Fruit fly (Drosophila melanogaster) whole organism, embryonic: ENCODE measurements around the gene sau.
A peak's percentile ranks its signal among the peaks of the same experiment; 100 is the strongest.

Experiments used
- Adf1 ChIP-seq: fragments of 200-800 bp; sonication (Bioruptor generic); IDR thresholded peaks from 2 replicates; pipeline ENCODE4 v1.3.6; 2022; ENCODE audit warnings: missing biosample characterization, missing genetic modification characterization
- Atf3 ChIP-seq: fragments of 200-800 bp; sonication (Bioruptor generic); optimal IDR thresholded peaks from 3 replicates; lab custom pipeline; 2016; ENCODE audit warnings: missing biosample characterization, missing genetic modification characterization
- Atf6 ChIP-seq: fragments of 200-800 bp; sonication (Bioruptor generic); IDR thresholded peaks from 2 replicates; pipeline ENCODE4 v1.3.6; 2022; ENCODE audit warnings: missing biosample characterization, missing genetic modification characterization
- B-H1 ChIP-seq: fragments of 200-800 bp; sonication (Bioruptor generic); IDR thresholded peaks from 3 replicates; pipeline ENCODE4 v1.3.6; 2022; ENCODE audit warnings: missing biosample characterization, missing genetic modification characterization
- Bgb ChIP-seq: fragments of 200-800 bp; sonication (Bioruptor generic); IDR thresholded peaks from 2 replicates; pipeline ENCODE4 v1.3.6; 2022; ENCODE audit warnings: missing biosample characterization, missing genetic modification characterization; ENCODE audit not compliant: partially characterized antibody
- Blimp-1 ChIP-seq: fragments of 200-800 bp; sonication (Bioruptor generic); optimal IDR thresholded peaks from 3 replicates; lab custom pipeline; 2018; ENCODE audit warnings: missing biosample characterization, missing genetic modification characterization, mild to moderate bottlenecking, moderate library complexity, missing genetic modification reagents
- Bteb2 ChIP-seq: fragments of 200-800 bp; sonication (Bioruptor generic); optimal IDR thresholded peaks from 2 replicates; lab custom pipeline; 2016; ENCODE audit warnings: missing biosample characterization, missing genetic modification characterization
- CG10979 ChIP-seq: fragments of 200-800 bp; sonication (Bioruptor generic); optimal IDR thresholded peaks from 2 replicates; lab custom pipeline; 2018; ENCODE audit warnings: missing biosample characterization, mild to moderate bottlenecking, missing genetic modification characterization, moderate library complexity
- CG11723 ChIP-seq: fragments of 200-800 bp; sonication (Bioruptor generic); optimal IDR thresholded peaks from 2 replicates; lab custom pipeline; 2017; ENCODE audit warnings: missing biosample characterization, mild to moderate bottlenecking, missing genetic modification characterization
- CG12299 ChIP-seq: fragments of 200-800 bp; sonication (Bioruptor generic); optimal IDR thresholded peaks from 2 replicates; lab custom pipeline; 2018; ENCODE audit warnings: missing biosample characterization, mild to moderate bottlenecking, missing genetic modification characterization
- CG17361 ChIP-seq: fragments of 200-800 bp; sonication (Bioruptor generic); IDR thresholded peaks from 3 replicates; pipeline ENCODE4 v1.3.6; 2022; ENCODE audit warnings: missing biosample characterization, missing genetic modification characterization
- CG17385 ChIP-seq: fragments of 200-800 bp; sonication (Bioruptor generic); optimal IDR thresholded peaks from 3 replicates; lab custom pipeline; 2018; ENCODE audit warnings: missing biosample characterization, mild to moderate bottlenecking, missing genetic modification characterization
- CG18011 ChIP-seq: fragments of 200-800 bp; sonication (Bioruptor generic); optimal IDR thresholded peaks from 2 replicates; lab custom pipeline; 2017; ENCODE audit warnings: missing biosample characterization, missing genetic modification characterization, mild to moderate bottlenecking, moderate library complexity, missing genotype
- CG3281 ChIP-seq: fragments of 200-800 bp; sonication (Bioruptor generic); optimal IDR thresholded peaks from 3 replicates; lab custom pipeline; 2017; ENCODE audit warnings: missing biosample characterization, mild to moderate bottlenecking, missing genetic modification characterization
- CG3847 ChIP-seq: fragments of 200-800 bp; sonication (Bioruptor generic); IDR thresholded peaks from 2 replicates; pipeline ENCODE4 v1.3.6; 2022; ENCODE audit warnings: missing biosample characterization, missing genetic modification characterization
- CG6254 ChIP-seq: fragments of 200-800 bp; sonication (Bioruptor generic); optimal IDR thresholded peaks from 3 replicates; lab custom pipeline; 2017; ENCODE audit warnings: mild to moderate bottlenecking, missing biosample characterization, missing genetic modification reagents, missing genetic modification characterization
- CG7556 ChIP-seq: fragments of 200-800 bp; sonication (Bioruptor generic); optimal IDR thresholded peaks from 2 replicates; lab custom pipeline; 2017; ENCODE audit warnings: missing biosample characterization, mild to moderate bottlenecking, missing genetic modification characterization
- CG9876 ChIP-seq: fragments of 200-800 bp; sonication (Bioruptor generic); optimal IDR thresholded peaks from 2 replicates; lab custom pipeline; 2016; ENCODE audit warnings: missing biosample characterization, missing genetic modification characterization
- Deaf1 ChIP-seq: fragments of 200-800 bp; optimal IDR thresholded peaks from 3 replicates; lab custom pipeline; 2019; ENCODE audit warnings: missing biosample characterization, mild to moderate bottlenecking, missing genetic modification characterization, moderate library complexity
- Ets65A ChIP-seq: fragments of 200-800 bp; sonication (Bioruptor generic); peaks from one replicate; lab custom pipeline; 2016; ENCODE audit warnings: missing biosample characterization, missing genetic modification characterization
- HLHmδ ChIP-seq: fragments of 200-800 bp; sonication (Bioruptor generic); optimal IDR thresholded peaks from 2 replicates; lab custom pipeline; 2018; ENCODE audit warnings: missing biosample characterization, mild to moderate bottlenecking, missing genetic modification characterization, moderate library complexity
- Mrtf ChIP-seq: fragments of 200-800 bp; sonication (Bioruptor generic); IDR thresholded peaks from 3 replicates; pipeline ENCODE4 v1.3.6; 2022; ENCODE audit warnings: missing biosample characterization, missing genetic modification characterization
- Neu2 ChIP-seq: fragments of 200-800 bp; sonication (Bioruptor generic); optimal IDR thresholded peaks from 3 replicates; lab custom pipeline; 2016; ENCODE audit warnings: missing biosample characterization, missing genetic modification characterization, borderline replicate concordance
- Oaz ChIP-seq: fragments of 200-800 bp; sonication (Bioruptor generic); IDR thresholded peaks from 2 replicates; pipeline ENCODE4 v1.3.6; 2022; ENCODE audit warnings: missing biosample characterization, missing genetic modification characterization
- Oli ChIP-seq: fragments of 200-800 bp; sonication (Bioruptor generic); optimal IDR thresholded peaks from 2 replicates; lab custom pipeline; 2018; ENCODE audit warnings: missing biosample characterization, mild to moderate bottlenecking, missing genetic modification characterization, moderate library complexity
- Ptx1 ChIP-seq: fragments of 200-800 bp; sonication (Bioruptor generic); IDR thresholded peaks from 2 replicates; pipeline ENCODE4 v1.3.6; 2022; ENCODE audit warnings: missing biosample characterization, missing genetic modification characterization
- Scr ChIP-seq: fragments of 200-800 bp; sonication (Bioruptor generic); IDR thresholded peaks from 2 replicates; pipeline ENCODE4 v1.3.6; 2022; ENCODE audit warnings: missing biosample characterization, missing genetic modification characterization; ENCODE audit not compliant: partially characterized antibody
- Sox100B ChIP-seq: fragments of 200-800 bp; sonication (Bioruptor generic); optimal IDR thresholded peaks from 3 replicates; lab custom pipeline; 2018; ENCODE audit warnings: missing biosample characterization, mild to moderate bottlenecking, missing genetic modification characterization
- Taf1 ChIP-seq: fragments of 200-800 bp; sonication (Bioruptor generic); IDR thresholded peaks from 2 replicates; pipeline ENCODE4 v1.3.6; 2022; ENCODE audit warnings: missing biosample characterization, missing genetic modification characterization
- Vsx1 ChIP-seq: fragments of 200-800 bp; sonication (Bioruptor generic); optimal IDR thresholded peaks from 2 replicates; lab custom pipeline; 2017; ENCODE audit warnings: missing biosample characterization, mild to moderate bottlenecking, missing genetic modification characterization, missing genetic modification reagents
- bsh ChIP-seq, 2 experiments: fragments of 200-800 bp; sonication (Bioruptor generic); optimal IDR thresholded peaks; 2 replicates each; lab custom pipeline; 2017 to 2018; ENCODE audit warnings: mild to moderate bottlenecking in 2 of 2, missing biosample characterization in 2 of 2, missing genetic modification characterization in 2 of 2, moderate library complexity in 1 of 2
- ci ChIP-seq: fragments of 200-800 bp; sonication (Bioruptor generic); IDR thresholded peaks from 3 replicates; pipeline ENCODE4 v1.3.6; 2022; ENCODE audit warnings: missing biosample characterization, missing genetic modification characterization
- dm ChIP-seq: fragments of 200-800 bp; sonication (Bioruptor generic); optimal IDR thresholded peaks from 3 replicates; lab custom pipeline; 2016; ENCODE audit warnings: missing biosample characterization, missing genetic modification characterization
- dysf ChIP-seq: fragments of 200-800 bp; sonication (Bioruptor generic); IDR thresholded peaks from 3 replicates; pipeline ENCODE4 v1.3.6; 2022; ENCODE audit warnings: missing biosample characterization, missing genetic modification characterization
- emc ChIP-seq: fragments of 200-800 bp; sonication (Bioruptor generic); optimal IDR thresholded peaks from 2 replicates; lab custom pipeline; 2016; ENCODE audit warnings: missing biosample characterization, missing genetic modification characterization
- eyg ChIP-seq: fragments of 200-800 bp; sonication (Bioruptor generic); optimal IDR thresholded peaks from 3 replicates; lab custom pipeline; 2016; ENCODE audit warnings: missing biosample characterization, missing genetic modification characterization
- ftz-f1 ChIP-seq: fragments of 200-800 bp; sonication (Bioruptor generic); optimal IDR thresholded peaks from 2 replicates; lab custom pipeline; 2016; ENCODE audit warnings: missing biosample characterization, missing genetic modification characterization
- gsb ChIP-seq: fragments of 200-800 bp; sonication (Bioruptor generic); IDR thresholded peaks from 2 replicates; pipeline ENCODE4 v1.3.6; 2022; ENCODE audit warnings: missing biosample characterization, missing genetic modification characterization
- ind ChIP-seq: fragments of 200-800 bp; sonication (Bioruptor generic); optimal IDR thresholded peaks from 3 replicates; lab custom pipeline; 2016; ENCODE audit warnings: missing biosample characterization, missing genetic modification characterization
- jumu ChIP-seq: fragments of 200-800 bp; sonication (Bioruptor generic); optimal IDR thresholded peaks from 3 replicates; lab custom pipeline; 2016; ENCODE audit warnings: missing biosample characterization, missing genetic modification characterization
- maf-S ChIP-seq: fragments of 200-800 bp; sonication (Bioruptor generic); optimal IDR thresholded peaks from 2 replicates; lab custom pipeline; 2016; ENCODE audit warnings: missing biosample characterization, missing genetic modification characterization
- oc ChIP-seq: fragments of 200-800 bp; sonication (Bioruptor generic); optimal IDR thresholded peaks from 2 replicates; lab custom pipeline; 2018; ENCODE audit warnings: missing biosample characterization, mild to moderate bottlenecking, missing genetic modification characterization, moderate library complexity
- p53 ChIP-seq: fragments of 200-800 bp; sonication (Bioruptor generic); optimal IDR thresholded peaks from 2 replicates; lab custom pipeline; 2016; ENCODE audit warnings: missing biosample characterization, missing genetic modification characterization
- sc ChIP-seq, 3 experiments: fragments of >200 bp in 2 of 3; fragments of 200-800 bp in 1 of 3; sonication (Bioruptor generic) in 1 of 3; optimal IDR thresholded peaks; 2 replicates in 2 of 3; 3 replicates in 1 of 3; lab custom pipeline; 2017; ENCODE audit warnings: mild to moderate bottlenecking in 1 of 3, missing biosample characterization in 1 of 3, missing genetic modification characterization in 1 of 3, missing genetic modification reagents in 1 of 3
- seq ChIP-seq: fragments of 200-800 bp; sonication (Bioruptor generic); IDR thresholded peaks from 2 replicates; pipeline ENCODE4 v1.3.6; 2022; ENCODE audit warnings: missing biosample characterization, missing genetic modification characterization
- sim ChIP-seq: fragments of 200-800 bp; sonication (Bioruptor generic); IDR thresholded peaks from 2 replicates; pipeline ENCODE4 v1.3.6; 2022; ENCODE audit warnings: missing biosample characterization, missing genetic modification characterization
- sr ChIP-seq: fragments of 200-800 bp; sonication (Bioruptor generic); IDR thresholded peaks from 3 replicates; pipeline ENCODE4 v1.3.6; 2022; ENCODE audit warnings: missing biosample characterization, missing genetic modification characterization
- tin ChIP-seq: fragments of 200-800 bp; sonication (Bioruptor generic); optimal IDR thresholded peaks from 3 replicates; lab custom pipeline; 2016; ENCODE audit warnings: missing biosample characterization, missing genetic modification characterization
- tio ChIP-seq: fragments of 200-800 bp; sonication (Bioruptor generic); optimal IDR thresholded peaks from 2 replicates; lab custom pipeline; 2017; ENCODE audit warnings: missing biosample characterization, missing genetic modification characterization, inconsistent platforms
- usp ChIP-seq: fragments of >200 bp; optimal IDR thresholded peaks from 2 replicates; lab custom pipeline; 2017; ENCODE audit warnings: missing biosample characterization, missing genetic modification characterization

sau gene

dm6 chr2L:2179366-2179765 lies 46.8 kb upstream of the sau start (continued):
- peak; percentile 12; the same call in 1 of the 2 replicates for TF ChIP-seq Adf1
- TF ChIP-seq HLHmδ (GFP tag; lab: Kevin White, UChicago) = no peak
- peak; percentile 59 for TF ChIP-seq tio (GFP tag; lab: Kevin White, UChicago)
- TF ChIP-seq Oaz (GFP tag; lab: Robert Waterston, UW) = peak; percentile 35
- peak; percentile 54; the same call in 1 of the 2 replicates for TF ChIP-seq gsb (GFP tag; lab: Robert Waterston, UW)
- peak; percentile 57 for TF ChIP-seq eyg (GFP tag; lab: Kevin White, UChicago)
- peak; percentile 11 for TF ChIP-seq CG18011 (GFP tag; lab: Kevin White, UChicago)
- no peak for TF ChIP-seq Neu2
- TF ChIP-seq sr (GFP tag; lab: Robert Waterston, UW) = peak; percentile 91
- TF ChIP-seq sim = no peak
- TF ChIP-seq Ptx1 = peak; percentile 83
- TF ChIP-seq Bgb = no peak
- peak; percentile 54 for TF ChIP-seq jumu
- peak; percentile 84 for TF ChIP-seq Oli (tag; lab: Kevin White, UChicago)
- TF ChIP-seq seq (GFP tag; lab: Robert Waterston, UW) = peak; percentile 50; the same call in 1 of the 2 replicates
- peak; percentile 67 for TF ChIP-seq emc (GFP tag; lab: Kevin White, UChicago)
- TF ChIP-seq Vsx1 = peak; percentile 8
- no peak for TF ChIP-seq usp (GFP tag; lab: Kevin White, UChicago)
- TF ChIP-seq sc (optimal IDR thresholded peaks at IDR 0.05; lab: Kevin White, UChicago) = no peak
- TF ChIP-seq sc (GFP tag; optimal IDR thresholded peaks at IDR 0.05; lab: Kevin White, UChicago) = peak; percentile 44
- TF ChIP-seq Ets65A (GFP tag; lab: Kevin White, UChicago) = peak; percentile 93
- TF ChIP-seq CG11723 = peak; percentile 51
- TF ChIP-seq Mrtf (GFP tag; lab: Robert Waterston, UW) = peak; percentile 68
- TF ChIP-seq B-H1 (GFP tag; lab: Robert Waterston, UW) = peak; percentile 33; the same call in 2 of the 3 replicates
- peak; percentile 60 for TF ChIP-seq Bteb2
- peak; percentile 16 for TF ChIP-seq Deaf1 (tag; lab: Kevin White, UChicago)
- TF ChIP-seq CG17361 (GFP tag; lab: Robert Waterston, UW) = peak; percentile 17; the same call in 1 of the 3 replicates
- TF ChIP-seq CG12299 = peak; percentile 40
- TF ChIP-seq Sox100B (GFP tag; lab: Kevin White, UChicago) = peak; percentile 50
- peak; percentile 28 for TF ChIP-seq dm (GFP tag; lab: Kevin White, UChicago)
- TF ChIP-seq Taf1 (GFP tag; lab: Robert Waterston, UW) = peak; percentile 33; the same call in 1 of the 2 replicates
- TF ChIP-seq ind = peak; percentile 87
- TF ChIP-seq CG9876 (GFP tag; lab: Kevin White, UChicago) = peak; percentile 27
- TF ChIP-seq dysf (GFP tag; lab: Robert Waterston, UW) = peak; percentile 86
- peak; percentile 58 for TF ChIP-seq p53
- TF ChIP-seq ftz-f1 (GFP tag; lab: Kevin White, UChicago) = no peak
- peak; percentile 13 for TF ChIP-seq CG10979
- peak; percentile 28 for TF ChIP-seq tin (GFP tag; lab: Kevin White, UChicago)
- peak in 1 of 2 experiments; percentile 57 for TF ChIP-seq bsh (GFP tag; optimal IDR thresholded peaks at IDR 0.05; lab: Kevin White, UChicago)
- TF ChIP-seq CG7556 = peak; percentile 32
- peak; percentile 80 for TF ChIP-seq maf-S (GFP tag; lab: Kevin White, UChicago)
- TF ChIP-seq ci (GFP tag; lab: Robert Waterston, UW) = peak; percentile 64; the same call in 2 of the 3 replicates
- TF ChIP-seq Atf6 = peak; percentile 76
- TF ChIP-seq CG17385 = peak; percentile 54
- TF ChIP-seq Scr = no peak
- peak; percentile 66 for TF ChIP-seq Atf3 (GFP tag; lab: Kevin White, UChicago)
- TF ChIP-seq CG6254 = peak; percentile 23
- TF ChIP-seq CG3281 = peak; percentile 60
- TF ChIP-seq Blimp-1 (GFP tag; lab: Kevin White, UChicago) = peak; percentile 61
- peak; percentile 55 for TF ChIP-seq oc (tag; lab: Kevin White, UChicago)
- TF ChIP-seq CG3847 (GFP tag; lab: Robert Waterston, UW) = peak; percentile 80
